Fruit fly (Drosophila melanogaster) Kc167 (cell line): ENCODE measurements around the gene tll.

ENCODE experiments used
- Myc ChIP-seq: fragments of >200 bp; optimal IDR thresholded peaks from 2 replicates; lab custom pipeline; 2017; ENCODE audit warnings: missing external identifiers
- Sin3A ChIP-seq: fragments of >200 bp; optimal IDR thresholded peaks from 2 replicates; lab custom pipeline; 2018; ENCODE audit warnings: missing external identifiers
- insv ChIP-seq: fragments of >200 bp; optimal IDR thresholded peaks from 3 replicates; lab custom pipeline; 2018; ENCODE audit warnings: missing external identifiers
- psq ChIP-seq: fragments of >200 bp; optimal IDR thresholded peaks from 2 replicates; lab custom pipeline; 2017; ENCODE audit warnings: missing external identifiers
- ttk ChIP-seq: sonication (Bioruptor generic); optimal IDR thresholded peaks from 2 replicates; lab custom pipeline; 2017; ENCODE audit warnings: missing external identifiers

dm6 chr3R:30832130-30832529 is 20.0 kb upstream of the tll start:
- no peak for TF ChIP-seq ttk (lab: Kevin White, UChicago)
- no peak for TF ChIP-seq psq (lab: Kevin White, UChicago)
- TF ChIP-seq Myc (lab: Kevin White, UChicago): no peak
- no peak for TF ChIP-seq insv
- TF ChIP-seq Sin3A (lab: Kevin White, UChicago): no peak
